Worm (Caenorhabditis elegans) whole organism, mixed stage, embryonic: Measurements from ENCODE around the gene srxa-9.

Source experiments
- cnd-1 ChIP-seq: fragments of 200-800 bp; sonication (Bioruptor generic); optimal IDR thresholded peaks from 2 replicates; lab custom pipeline; 2018; ENCODE audit warnings: mild to moderate bottlenecking, missing genetic modification characterization, missing compliant biosample characterization
- elt-1 ChIP-seq: sonication (generic microtip); optimal IDR thresholded peaks from 2 replicates; lab custom pipeline; 2017; ENCODE audit warnings: missing genetic modification characterization, mild to moderate bottlenecking, missing compliant biosample characterization, antibody characterized with exemption, moderate library complexity, borderline replicate concordance; ENCODE audit not compliant: insufficient read depth
- elt-3 ChIP-seq: fragments of 150-350 bp; optimal IDR thresholded peaks from 2 replicates; lab custom pipeline; 2014; ENCODE audit warnings: missing biosample characterization, missing genetic modification characterization
- mep-1 ChIP-seq: fragments of 150-350 bp; optimal IDR thresholded peaks from 2 replicates; lab custom pipeline; 2017; ENCODE audit warnings: missing biosample characterization, missing genetic modification reagents, missing genetic modification characterization, inconsistent platforms
- nhr-76 ChIP-seq: sonication (generic microtip); optimal IDR thresholded peaks from 2 replicates; lab custom pipeline; 2017; ENCODE audit warnings: missing biosample characterization, missing genetic modification characterization
- pha-4 ChIP-seq: fragments of 150-350 bp; optimal IDR thresholded peaks from 2 replicates; lab custom pipeline; 2018; ENCODE audit warnings: missing biosample characterization, missing genetic modification reagents, missing genetic modification characterization
- snpc-4 ChIP-seq: fragments of 150-350 bp; optimal IDR thresholded peaks from 2 replicates; lab custom pipeline; 2014; ENCODE audit warnings: missing biosample characterization, missing genetic modification characterization
- unc-39 ChIP-seq: fragments of 150-350 bp; optimal IDR thresholded peaks from 2 replicates; lab custom pipeline; 2014; ENCODE audit warnings: missing biosample characterization, missing genetic modification characterization
- unc-62 ChIP-seq: fragments of 150-350 bp; optimal IDR thresholded peaks from 2 replicates; lab custom pipeline; 2014; ENCODE audit warnings: missing biosample characterization, missing genetic modification reagents, missing genetic modification characterization

DNA sequence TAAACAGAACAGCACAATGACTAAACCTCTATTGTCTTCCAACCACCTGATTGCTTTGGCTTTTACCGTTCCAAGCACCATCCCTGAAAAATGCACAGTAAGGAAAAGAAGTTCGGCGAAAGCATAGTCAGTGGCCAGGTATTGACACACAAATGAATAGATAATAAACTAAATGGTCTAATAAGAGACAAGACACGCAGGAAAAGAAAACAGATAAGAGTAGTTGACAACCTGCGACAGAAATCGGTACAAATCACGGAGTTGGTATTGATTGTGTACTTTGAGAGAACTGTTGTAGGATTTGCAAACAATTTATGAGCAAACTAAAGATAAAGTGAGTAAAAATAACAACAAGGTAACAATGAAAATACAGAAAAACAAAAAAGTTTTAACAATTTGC lies 24.6 kb downstream of the srxa-9 start, which contains the start of gene Y7A5A.1:
- no peak for TF ChIP-seq elt-1
- TF ChIP-seq snpc-4 (tag; lab: Kevin White, UChicago): no peak
- TF ChIP-seq unc-39: no peak
- no peak for TF ChIP-seq cnd-1 (tag; lab: Kevin White, UChicago)
- TF ChIP-seq pha-4 (tag; lab: Kevin White, UChicago): no peak
- no peak for TF ChIP-seq mep-1 (tag; lab: Kevin White, UChicago)
- TF ChIP-seq elt-3 (tag; lab: Kevin White, UChicago): no peak
- TF ChIP-seq nhr-76 (tag; lab: Kevin White, UChicago): no peak
- no peak for TF ChIP-seq unc-62 (GFP tag; lab: Kevin White, UChicago)
